Worm (Caenorhabditis elegans) whole organism, early embryonic: Measurements from ENCODE around the gene C06B3.1.

ENCODE experiments used
- B0310.2 ChIP-seq: sonication (generic microtip); optimal IDR thresholded peaks from 2 replicates; lab custom pipeline; 2016; ENCODE audit warnings: mild to moderate bottlenecking, missing genetic modification characterization, missing compliant biosample characterization
- F13C5.2 ChIP-seq: sonication (generic microtip); optimal IDR thresholded peaks from 2 replicates; lab custom pipeline; 2017; ENCODE audit warnings: mild to moderate bottlenecking, missing genetic modification characterization, inconsistent platforms, missing compliant biosample characterization
- ama-1 ChIP-seq: fragments of 150-350 bp; optimal IDR thresholded peaks from 2 replicates; lab custom pipeline; 2014
- ceh-13 ChIP-seq: fragments of 200-800 bp; sonication (Bioruptor generic); optimal IDR thresholded peaks from 2 replicates; lab custom pipeline; 2018; ENCODE audit warnings: mild to moderate bottlenecking, missing genetic modification characterization, missing compliant biosample characterization
- flt-1 ChIP-seq: fragments of 200-800 bp; sonication (Bioruptor generic); IDR thresholded peaks from 2 replicates; pipeline ENCODE4 v1.3.6; 2022; ENCODE audit warnings: missing genetic modification characterization, missing compliant biosample characterization
- hmbx-1 ChIP-seq: sonication (generic microtip); optimal IDR thresholded peaks from 2 replicates; lab custom pipeline; 2016; ENCODE audit warnings: mild to moderate bottlenecking, missing genetic modification characterization, missing compliant biosample characterization
- pes-1 ChIP-seq: fragments of 200-800 bp; sonication (Bioruptor generic); IDR thresholded peaks from 2 replicates; pipeline ENCODE4 v1.3.6; 2022; ENCODE audit warnings: missing genetic modification reagents, missing genetic modification characterization, missing compliant biosample characterization
- scrt-1 ChIP-seq: fragments of 200-800 bp; sonication (Bioruptor generic); IDR thresholded peaks from 2 replicates; pipeline ENCODE4 v1.3.6; 2022; ENCODE audit warnings: missing genetic modification characterization, missing compliant biosample characterization
- tbx-11 ChIP-seq: fragments of 200-800 bp; sonication (Bioruptor generic); IDR thresholded peaks from 2 replicates; pipeline ENCODE4 v1.3.6; 2022; ENCODE audit warnings: missing genetic modification characterization, missing compliant biosample characterization
- tra-4 ChIP-seq: sonication (generic microtip); optimal IDR thresholded peaks from 2 replicates; lab custom pipeline; 2017; ENCODE audit warnings: missing genetic modification characterization, missing compliant biosample characterization

DNA sequence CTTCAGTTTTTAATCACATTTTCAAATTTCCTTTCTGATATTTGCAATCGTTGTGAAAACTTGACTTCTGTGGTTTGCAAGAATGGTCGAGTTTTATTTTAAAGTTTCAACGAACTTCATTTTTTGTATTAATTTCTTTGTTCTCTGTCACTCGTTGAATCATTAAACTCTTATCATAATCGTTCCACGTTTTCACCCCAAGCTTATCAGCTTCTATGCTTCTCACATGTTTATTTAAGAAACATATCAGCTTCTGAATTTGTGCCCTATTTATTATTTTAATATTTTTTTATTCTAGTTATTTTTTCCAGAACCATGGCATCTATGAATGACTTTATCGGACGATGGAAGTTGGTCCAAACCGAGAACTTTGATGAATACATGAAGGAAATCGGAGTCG is 23.4 kb upstream of the C06B3.1 start, which contains the start of gene lbp-7:
- TF ChIP-seq tra-4 (tag; lab: Kevin White, UChicago) (no peak), pes-1 (GFP tag; lab: Robert Waterston, UW) (no peak), B0310.2 (tag; lab: Kevin White, UChicago) (no peak), F13C5.2 (tag; lab: Kevin White, UChicago) (no peak), ama-1 (no peak), hmbx-1 (no peak), flt-1 (GFP tag; lab: Robert Waterston, UW) (no peak), scrt-1 (no peak), tbx-11 (GFP tag; lab: Robert Waterston, UW) (no peak), ceh-13 (GFP tag; lab: Kevin White, UChicago) (no peak)
